Worm (Caenorhabditis elegans) whole organism, midembryonic: Measurements from ENCODE around the gene C05C12.5.

ENCODE experiments used
- T22C8.4 ChIP-seq: fragments of 200-800 bp; sonication (Bioruptor generic); IDR thresholded peaks from 2 replicates; pipeline ENCODE4 v1.3.6; 2022; ENCODE audit warnings: missing genetic modification characterization, missing compliant biosample characterization
- klf-2 ChIP-seq: fragments of 200-800 bp; sonication (Bioruptor generic); conservative IDR thresholded peaks from 2 replicates; pipeline ENCODE4 v1.3.6; 2022; ENCODE audit warnings: missing genetic modification reagents, missing genetic modification characterization, missing compliant biosample characterization
- tab-1 ChIP-seq: fragments of 200-800 bp; sonication (Bioruptor generic); IDR thresholded peaks from 2 replicates; pipeline ENCODE4 v1.3.6; 2022; ENCODE audit warnings: missing genetic modification characterization, missing compliant biosample characterization
- ztf-23 ChIP-seq: fragments of 200-800 bp; sonication (Bioruptor generic); IDR thresholded peaks from 2 replicates; pipeline ENCODE4 v1.3.6; 2022; ENCODE audit warnings: missing genetic modification reagents, missing genetic modification characterization, missing compliant biosample characterization

ce11 chrIV:11247434-11247833 lies 13.6 kb downstream of the C05C12.5 start:
- no peak for TF ChIP-seq tab-1
- TF ChIP-seq klf-2 (GFP tag; lab: Robert Waterston, UW) = no peak
- TF ChIP-seq ztf-23 (GFP tag; lab: Robert Waterston, UW) = no peak
- TF ChIP-seq T22C8.4 (GFP tag; lab: Robert Waterston, UW) = no peak
